Worm (Caenorhabditis elegans) whole organism, L2 larva: ENCODE results near the gene F16B3.3.

ENCODE experiments used
- C34F6.9 ChIP-seq: fragments of 150-350 bp; optimal IDR thresholded peaks from 2 replicates; lab custom pipeline; 2014; ENCODE audit warnings: missing biosample characterization, missing genetic modification characterization
- F13H6.1 ChIP-seq: sonication (generic microtip); optimal IDR thresholded peaks from 2 replicates; lab custom pipeline; 2016; ENCODE audit warnings: missing genetic modification characterization, missing compliant biosample characterization
- R02D3.7 ChIP-seq: fragments of 150-350 bp; optimal IDR thresholded peaks from 2 replicates; lab custom pipeline; 2014; ENCODE audit warnings: missing biosample characterization, missing genetic modification characterization
- Y55F3AM.14 ChIP-seq: fragments of 200-800 bp; sonication (Bioruptor generic); optimal IDR thresholded peaks from 2 replicates; lab custom pipeline; 2018; ENCODE audit warnings: mild to moderate bottlenecking, missing genetic modification characterization, missing compliant biosample characterization
- alr-1 ChIP-seq: fragments of 150-350 bp; optimal IDR thresholded peaks from 2 replicates; lab custom pipeline; 2014; ENCODE audit warnings: missing biosample characterization, missing genetic modification characterization
- aly-2 ChIP-seq: fragments of 150-350 bp; optimal IDR thresholded peaks from 2 replicates; lab custom pipeline; 2014; ENCODE audit warnings: missing biosample characterization, missing genetic modification characterization
- ama-1 ChIP-seq: fragments of 150-350 bp; optimal IDR thresholded peaks from 2 replicates; lab custom pipeline; 2018; ENCODE audit warnings: inconsistent platforms
- blmp-1 ChIP-seq: sonication (generic microtip); optimal IDR thresholded peaks from 2 replicates; lab custom pipeline; 2017; ENCODE audit warnings: missing genetic modification characterization, mild to moderate bottlenecking, missing compliant biosample characterization, antibody characterized with exemption, moderate library complexity; ENCODE audit not compliant: insufficient read depth
- ceh-16 ChIP-seq: fragments of 150-350 bp; optimal IDR thresholded peaks from 2 replicates; lab custom pipeline; 2014; ENCODE audit warnings: missing biosample characterization, missing genetic modification characterization
- ceh-82 ChIP-seq: fragments of 150-350 bp; optimal IDR thresholded peaks from 2 replicates; lab custom pipeline; 2014; ENCODE audit warnings: missing biosample characterization, missing genetic modification characterization
- dmd-4 ChIP-seq: sonication (generic microtip); optimal IDR thresholded peaks from 2 replicates; lab custom pipeline; 2017; ENCODE audit warnings: missing biosample characterization, missing genetic modification characterization
- egl-27 ChIP-seq: sonication (generic microtip); optimal IDR thresholded peaks from 3 replicates; lab custom pipeline; 2017; ENCODE audit warnings: missing biosample characterization, missing genetic modification reagents, missing genetic modification characterization
- elt-3 ChIP-seq: sonication (generic microtip); optimal IDR thresholded peaks from 2 replicates; lab custom pipeline; 2017; ENCODE audit warnings: missing biosample characterization, missing genetic modification characterization
- gmeb-1 ChIP-seq: fragments of 150-350 bp; optimal IDR thresholded peaks from 2 replicates; lab custom pipeline; 2014; ENCODE audit warnings: missing biosample characterization, missing genetic modification characterization
- lin-11 ChIP-seq: fragments of 150-350 bp; sonication (generic microtip); optimal IDR thresholded peaks from 2 replicates; lab custom pipeline; 2014; ENCODE audit warnings: missing biosample characterization, missing genetic modification characterization, inconsistent platforms, mixed read lengths
- lin-13 ChIP-seq: fragments of 150-350 bp; optimal IDR thresholded peaks from 2 replicates; lab custom pipeline; 2014; ENCODE audit warnings: missing biosample characterization, missing genetic modification reagents, missing genetic modification characterization
- lin-39 ChIP-seq: fragments of 150-350 bp; optimal IDR thresholded peaks from 2 replicates; lab custom pipeline; 2014; ENCODE audit warnings: missing biosample characterization, missing genetic modification reagents, missing genetic modification characterization
- lsy-2 ChIP-seq, 2 experiments: fragments of 150-350 bp in 1 of 2; sonication (generic microtip) in 1 of 2; optimal IDR thresholded peaks; 2 replicates each; lab custom pipeline; 2014 to 2017; ENCODE audit warnings: missing biosample characterization in 2 of 2, missing genetic modification characterization in 2 of 2
- mab-5 ChIP-seq: fragments of 150-350 bp; optimal IDR thresholded peaks from 2 replicates; lab custom pipeline; 2014; ENCODE audit warnings: missing biosample characterization, missing genetic modification characterization
- mbf-1 ChIP-seq: sonication (generic microtip); optimal IDR thresholded peaks from 2 replicates; lab custom pipeline; 2017; ENCODE audit warnings: missing biosample characterization, missing genetic modification characterization
- nhr-10 ChIP-seq: sonication (generic microtip); optimal IDR thresholded peaks from 2 replicates; lab custom pipeline; 2017; ENCODE audit warnings: missing biosample characterization, missing genetic modification characterization
- nhr-12 ChIP-seq: fragments of 150-350 bp; optimal IDR thresholded peaks from 2 replicates; lab custom pipeline; 2014; ENCODE audit warnings: missing biosample characterization, missing genetic modification characterization
- nhr-21 ChIP-seq: fragments of 150-350 bp; optimal IDR thresholded peaks from 2 replicates; lab custom pipeline; 2014; ENCODE audit warnings: missing biosample characterization, missing genetic modification characterization
- nhr-23 ChIP-seq: fragments of 150-350 bp; optimal IDR thresholded peaks from 2 replicates; lab custom pipeline; 2014; ENCODE audit warnings: missing biosample characterization, missing genetic modification reagents, missing genetic modification characterization
- nhr-237 ChIP-seq: fragments of 150-350 bp; optimal IDR thresholded peaks from 2 replicates; lab custom pipeline; 2014; ENCODE audit warnings: missing biosample characterization, missing genetic modification characterization
- nhr-25 ChIP-seq: fragments of 150-350 bp; sonication (generic microtip); optimal IDR thresholded peaks from 3 replicates; lab custom pipeline; 2014; ENCODE audit warnings: missing biosample characterization, missing genetic modification characterization
- nhr-6 ChIP-seq: fragments of 150-350 bp; optimal IDR thresholded peaks from 2 replicates; lab custom pipeline; 2014; ENCODE audit warnings: missing biosample characterization, missing genetic modification characterization
- sem-4 ChIP-seq: fragments of 150-350 bp; optimal IDR thresholded peaks from 2 replicates; lab custom pipeline; 2014; ENCODE audit warnings: missing biosample characterization, missing genetic modification reagents, missing genetic modification characterization
- skn-1 ChIP-seq: sonication (generic microtip); optimal IDR thresholded peaks from 2 replicates; lab custom pipeline; 2017; ENCODE audit warnings: missing biosample characterization, missing genetic modification characterization
- sma-3 ChIP-seq: sonication (generic microtip); optimal IDR thresholded peaks from 2 replicates; lab custom pipeline; 2016; ENCODE audit warnings: missing genetic modification reagents, missing genetic modification characterization, missing compliant biosample characterization
- sma-9 ChIP-seq, 2 experiments: fragments of 150-350 bp in 1 of 2; sonication (generic microtip) in 1 of 2; optimal IDR thresholded peaks; 2 replicates each; lab custom pipeline; 2014 to 2016; ENCODE audit warnings: missing genetic modification characterization in 2 of 2, mild to moderate bottlenecking in 1 of 2, missing biosample characterization in 1 of 2, missing compliant biosample characterization in 1 of 2, missing genetic modification reagents in 1 of 2, moderate library complexity in 1 of 2
- unc-39 ChIP-seq: fragments of 150-350 bp; optimal IDR thresholded peaks from 2 replicates; lab custom pipeline; 2014; ENCODE audit warnings: missing biosample characterization, missing genetic modification characterization
- unc-62 ChIP-seq: fragments of 150-350 bp; optimal IDR thresholded peaks from 2 replicates; lab custom pipeline; 2014; ENCODE audit warnings: missing biosample characterization, missing genetic modification reagents, missing genetic modification characterization
- ztf-11 ChIP-seq: sonication (generic microtip); optimal IDR thresholded peaks from 2 replicates; lab custom pipeline; 2017; ENCODE audit warnings: missing biosample characterization, missing genetic modification characterization

F16B3.3 gene

ce11 chrV:1285657-1286123 is 32.0 kb downstream of the F16B3.3 start, which contains the start of gene tank-1 (continued):
- no peak for TF ChIP-seq sma-3 (GFP tag; lab: Kevin White, UChicago)
- no peak for TF ChIP-seq dmd-4 (tag; lab: Kevin White, UChicago)
- no peak for TF ChIP-seq skn-1
- TF ChIP-seq unc-62 (GFP tag; lab: Kevin White, UChicago): no peak
- TF ChIP-seq unc-39: no peak
- TF ChIP-seq ceh-82 (tag; lab: Kevin White, UChicago): no peak
- no peak for TF ChIP-seq blmp-1 (tag; lab: Kevin White, UChicago)
- no peak for TF ChIP-seq lin-11
- peak; percentile 46 for TF ChIP-seq nhr-25
- no peak for TF ChIP-seq sem-4 (tag; lab: Kevin White, UChicago)
- no peak for TF ChIP-seq lin-39
- TF ChIP-seq nhr-10 (tag; lab: Kevin White, UChicago): no peak
- peak; percentile 31 for TF ChIP-seq F13H6.1 (tag; lab: Kevin White, UChicago)
- TF ChIP-seq Y55F3AM.14 (GFP tag; lab: Kevin White, UChicago): no peak

- no peak for TF ChIP-seq gmeb-1 (tag; lab: Kevin White, UChicago)
- TF ChIP-seq blmp-1 (tag; lab: Kevin White, UChicago): no peak
- no peak for TF ChIP-seq ceh-16
- no peak for TF ChIP-seq lsy-2 (tag; optimal IDR thresholded peaks at IDR 0.05; lab: Kevin White, UChicago)
- no peak for TF ChIP-seq mab-5 (tag; lab: Kevin White, UChicago)
- TF ChIP-seq elt-3 (tag; lab: Kevin White, UChicago): no peak
Measured at ce11 chrV:1278529-1278928, 39.2 kb downstream of the F16B3.3 start.

DNA sequence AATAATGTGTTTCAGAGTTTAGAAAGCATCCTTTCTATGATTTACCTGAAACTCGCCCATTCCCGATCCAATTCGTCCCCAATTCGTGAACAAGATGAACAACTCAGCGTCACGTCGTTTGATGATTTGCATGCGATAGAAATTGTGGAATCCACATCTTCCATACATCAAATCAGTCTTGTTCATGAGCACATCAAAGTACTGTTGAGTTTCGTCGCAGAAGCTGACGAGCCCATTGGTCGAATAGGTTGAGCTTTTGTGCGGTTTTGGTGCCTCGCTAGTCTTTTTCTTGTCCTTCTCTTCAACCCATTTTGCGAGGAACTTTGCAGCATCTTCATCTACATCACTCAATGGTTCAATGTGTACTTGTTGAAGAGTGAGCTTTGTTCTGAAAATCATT is 39.8 kb downstream of the F16B3.3 start:
- TF ChIP-seq ceh-82 (tag; lab: Kevin White, UChicago) (no peak), nhr-10 (tag; lab: Kevin White, UChicago) (no peak), unc-39 (no peak), F13H6.1 (tag; lab: Kevin White, UChicago) (no peak)
- TF ChIP-seq, all 48 proteins: peak for 0

- no peak for TF ChIP-seq gmeb-1 (tag; lab: Kevin White, UChicago)
- TF ChIP-seq unc-39: no peak
- TF ChIP-seq ceh-82 (tag; lab: Kevin White, UChicago): no peak
- TF ChIP-seq nhr-21 (tag; lab: Kevin White, UChicago): no peak
- no peak for TF ChIP-seq lsy-2 (tag; optimal IDR thresholded peaks at IDR 0.05; lab: Kevin White, UChicago)
- TF ChIP-seq lin-11: no peak
- TF ChIP-seq nhr-23 (tag; lab: Kevin White, UChicago): no peak
- no peak for TF ChIP-seq ama-1 (lab: Kevin White, UChicago)
- no peak for TF ChIP-seq nhr-12 (tag; lab: Kevin White, UChicago)
- TF ChIP-seq C34F6.9 (tag; lab: Kevin White, UChicago): no peak
- TF ChIP-seq nhr-25: no peak
- no peak for TF ChIP-seq ceh-16
- TF ChIP-seq nhr-6 (tag; lab: Kevin White, UChicago): no peak
Measured at ce11 chrV:1275924-1276323, 41.8 kb downstream of the F16B3.3 start, which contains the start of gene Y75B7B.2. Y75B7B.2 (minus strand) TSS chrV:1276024.

DNA sequence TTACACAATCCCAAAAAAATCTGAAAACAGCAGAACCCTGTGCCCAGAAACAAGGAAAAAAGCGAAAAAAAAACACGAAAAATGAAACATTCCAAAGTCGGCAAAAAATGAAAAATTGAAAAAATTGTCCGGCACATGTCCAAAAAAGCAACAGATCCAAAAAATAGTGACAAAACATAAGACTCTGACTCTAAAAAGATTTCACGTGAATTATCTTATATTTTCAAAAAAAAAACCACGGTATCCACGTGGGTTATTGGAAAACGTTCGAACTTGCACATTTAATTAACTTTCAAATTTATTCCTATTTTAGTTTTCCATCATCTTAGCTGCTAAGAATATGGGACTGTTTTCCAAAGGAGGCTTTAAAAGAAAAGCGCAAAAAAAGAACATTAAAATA is 47.1 kb downstream of the F16B3.3 start, which contains the start of gene Y75B7B.1:
Gene Y75B7B.1, plus strand, starts transcription at position 301 of the 400 bp plus-strand sequence.
- TF ChIP-seq mab-5 (tag; lab: Kevin White, UChicago) (no peak), sma-3 (GFP tag; lab: Kevin White, UChicago) (no peak), F13H6.1 (tag; lab: Kevin White, UChicago) (no peak), ceh-82 (tag; lab: Kevin White, UChicago) (no peak), mbf-1 (no peak), ceh-16 (no peak), lin-13 (GFP tag; lab: Kevin White, UChicago) (no peak), C34F6.9 (tag; lab: Kevin White, UChicago) (no peak), alr-1 (no peak), R02D3.7 (tag; lab: Kevin White, UChicago) (no peak), ztf-11 (no peak), egl-27 (tag; lab: Kevin White, UChicago) (no peak), nhr-237 (tag; lab: Kevin White, UChicago) (no peak), aly-2 (tag; lab: Kevin White, UChicago) (no peak), sma-9 (GFP tag; optimal IDR thresholded peaks at IDR 0.05; lab: Kevin White, UChicago) (no peak), sma-9 (tag; optimal IDR thresholded peaks at IDR 0.05; lab: Kevin White, UChicago) (no peak), nhr-6 (tag; lab: Kevin White, UChicago) (no peak), lin-39 (no peak)
